Fruit fly (Drosophila melanogaster) whole organism, prepupa: ENCODE data around the gene RpS27A.

Experiments
- Lpt ChIP-seq: fragments of 200-800 bp; sonication (Bioruptor generic); optimal IDR thresholded peaks from 3 replicates; lab custom pipeline; 2016; ENCODE audit warnings: missing biosample characterization, missing genetic modification characterization
- OdsH ChIP-seq: fragments of 200-800 bp; sonication (Bioruptor generic); optimal IDR thresholded peaks from 3 replicates; lab custom pipeline; 2016; ENCODE audit warnings: missing biosample characterization, missing genetic modification characterization
- esn ChIP-seq: fragments of 200-800 bp; sonication (Bioruptor generic); optimal IDR thresholded peaks from 2 replicates; lab custom pipeline; 2016; ENCODE audit warnings: missing biosample characterization, mild to moderate bottlenecking, missing genetic modification characterization, moderate library complexity

DNA sequence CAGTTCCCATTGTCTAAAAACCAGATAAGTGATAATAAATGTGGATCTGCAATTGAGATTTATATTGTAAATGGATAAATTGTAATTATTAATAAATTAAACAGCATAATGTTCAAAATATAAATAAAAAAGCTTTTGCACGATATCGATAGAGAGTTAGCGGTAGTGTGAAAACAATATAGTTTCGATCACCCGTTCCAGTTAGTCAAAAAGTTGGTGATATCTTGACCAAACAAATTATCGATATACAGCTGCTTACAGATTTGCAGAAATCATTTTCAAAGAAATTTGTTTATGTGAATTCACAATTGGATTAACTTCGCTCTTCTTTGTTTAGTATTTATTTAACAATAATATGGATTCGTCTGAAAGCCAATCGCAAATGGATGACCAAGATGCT is 31.0 kb downstream of the RpS27A start, which contains the start of gene Nse4:
- TF ChIP-seq Lpt (GFP tag; lab: Kevin White, UChicago) (no peak), esn (no peak), OdsH (GFP tag; lab: Kevin White, UChicago) (no peak)
